Worm (Caenorhabditis elegans): Measurements from ENCODE around the gene sel-5.

sel-5 gene

ce11 chrIII:4626148-4626922, 48.1 kb upstream of the sel-5 start:
- peak; percentile 91 for TF ChIP-seq fkh-10 (GFP tag; optimal IDR thresholded peaks at IDR 0.05)
- no peak for TF ChIP-seq mes-2 (tag; optimal IDR thresholded peaks at IDR 0.05; ENCODE audit: poor library complexity, severe bottlenecking)
- no peak for TF ChIP-seq unc-39 (tag; optimal IDR thresholded peaks at IDR 0.05)
- TF ChIP-seq unc-62 (GFP tag; optimal IDR thresholded peaks at IDR 0.05 in 1 of 2) = peak in 1 of 2 experiments; percentile 89
- TF ChIP-seq unc-62 (tag; optimal IDR thresholded peaks at IDR 0.05) = no peak

- TF ChIP-seq unc-62 (GFP tag; optimal IDR thresholded peaks at IDR 0.05 in 1 of 2) (peak in 1 of 2 experiments; percentile 91), unc-62 (tag; optimal IDR thresholded peaks at IDR 0.05) (no peak), php-3 (GFP tag; IDR thresholded peaks at IDR 0.05) (no peak), tra-1 (GFP tag; IDR thresholded peaks at IDR 0.05) (no peak), aha-1 (tag) (peak; percentile 46), fkh-10 (GFP tag; optimal IDR thresholded peaks at IDR 0.05) (peak; percentile 78), ces-1 (GFP tag; optimal IDR thresholded peaks at IDR 0.05) (peak; percentile 28)
Measured at ce11 chrIII:4622375-4623130, 44.3 kb upstream of the sel-5 start, which contains the start of gene lron-5. TSS of gene lron-5 (plus strand) at chrIII:4623029.

- no peak for TF ChIP-seq set-16 (GFP tag; IDR thresholded peaks at IDR 0.05)
- TF ChIP-seq unc-62 (GFP tag; optimal IDR thresholded peaks at IDR 0.05 in 1 of 2) = peak in 1 of 2 experiments; percentile 97
- TF ChIP-seq unc-62 (tag; optimal IDR thresholded peaks at IDR 0.05) = no peak
- TF ChIP-seq hlh-11 (tag; optimal IDR thresholded peaks at IDR 0.05) = peak; percentile 26
Measured at ce11 chrIII:4616071-4616571, 37.9 kb upstream of the sel-5 start, which contains the start of gene lips-3. TSS of gene lips-3 (plus strand) at chrIII:4616528.

- no peak for TF ChIP-seq zfp-3 (GFP tag; conservative IDR thresholded peaks at IDR 0.05)
- TF ChIP-seq nhr-76 (tag; optimal IDR thresholded peaks at IDR 0.05) = no peak
- TF ChIP-seq fkh-10 (GFP tag; optimal IDR thresholded peaks at IDR 0.05) = peak; percentile 78
- TF ChIP-seq snpc-1.2 (GFP tag; IDR thresholded peaks at IDR 0.05) = no peak
- no peak for TF ChIP-seq spr-3 (GFP tag; optimal IDR thresholded peaks at IDR 0.05)
- no peak for TF ChIP-seq tra-1 (GFP tag; IDR thresholded peaks at IDR 0.05)
- no peak for TF ChIP-seq egl-43 (GFP tag; IDR thresholded peaks at IDR 0.05)
- no peak for TF ChIP-seq lin-29 (GFP tag; IDR thresholded peaks at IDR 0.05)
- TF ChIP-seq zip-2 (tag; optimal IDR thresholded peaks at IDR 0.05) = no peak
- no peak for TF ChIP-seq lin-38 (GFP tag; IDR thresholded peaks at IDR 0.05)
- TF ChIP-seq nhr-11 (tag; optimal IDR thresholded peaks at IDR 0.05) = no peak
- TF ChIP-seq lsy-2 (tag; optimal IDR thresholded peaks at IDR 0.05) = peak in 1 of 2 experiments; percentile 34
- TF ChIP-seq ctbp-1 (GFP tag; IDR thresholded peaks at IDR 0.05) = no peak
- no peak for TF ChIP-seq spr-1 (tag; optimal IDR thresholded peaks at IDR 0.05)
- no peak for TF ChIP-seq nhr-48 (tag; optimal IDR thresholded peaks at IDR 0.05)
- no peak for TF ChIP-seq ceh-82 (tag; optimal IDR thresholded peaks at IDR 0.05)
- TF ChIP-seq dmd-9 (GFP tag; IDR thresholded peaks at IDR 0.05) = no peak
- no peak for TF ChIP-seq zag-1 (tag; optimal IDR thresholded peaks at IDR 0.05)
- TF ChIP-seq lir-3 (tag; optimal IDR thresholded peaks at IDR 0.05) = no peak
- TF ChIP-seq nhr-6 (tag; optimal IDR thresholded peaks at IDR 0.05) = no peak
- no peak for TF ChIP-seq pqm-1 (tag; optimal IDR thresholded peaks at IDR 0.05)
- TF ChIP-seq T20F7.1 (GFP tag; optimal IDR thresholded peaks at IDR 0.05) = no peak
- no peak for TF ChIP-seq nhr-10 (tag; optimal IDR thresholded peaks at IDR 0.05)
- no peak for TF ChIP-seq madf-5 (GFP tag; IDR thresholded peaks at IDR 0.05)
- TF ChIP-seq attf-4 (tag; optimal IDR thresholded peaks at IDR 0.05) = no peak
- no peak for TF ChIP-seq daf-16 (GFP tag; optimal IDR thresholded peaks at IDR 0.05)
- peak; percentile 60 for TF ChIP-seq daf-16 (tag; optimal IDR thresholded peaks at IDR 0.05)
- TF ChIP-seq F49E8.2 (tag; optimal IDR thresholded peaks at IDR 0.05; ENCODE audit: borderline replicate concordance) = no peak
- no peak for TF ChIP-seq ces-1 (GFP tag; optimal IDR thresholded peaks at IDR 0.05)
- TF ChIP-seq fos-1 (tag; optimal IDR thresholded peaks at IDR 0.05) = no peak
- TF ChIP-seq mxl-3 (GFP tag; optimal IDR thresholded peaks at IDR 0.05) = no peak
- no peak for TF ChIP-seq T26A8.4 (GFP tag; IDR thresholded peaks at IDR 0.05)
- TF ChIP-seq daf-12 (tag; optimal IDR thresholded peaks at IDR 0.05) = no peak
- TF ChIP-seq unc-62 (GFP tag; optimal IDR thresholded peaks at IDR 0.05 in 1 of 2) = peak in 1 of 2 experiments; percentile 34
- no peak for TF ChIP-seq unc-62 (tag; optimal IDR thresholded peaks at IDR 0.05)
Measured at ce11 chrIII:4612334-4612953, 34.2 kb upstream of the sel-5 start, which contains the start of gene sel-2. TSS of gene sel-2 (minus strand) at chrIII:4612384.
